Fruit fly (Drosophila melanogaster): Measurements from ENCODE around the gene CBP.

Gene CBP

dm6 chrX:7306538-7307477 lies 30.3 kb upstream of the CBP start:
- TF ChIP-seq CG7101 (tag; optimal IDR thresholded peaks at IDR 0.05) (peak; percentile 81), bab1 (GFP tag; optimal IDR thresholded peaks at IDR 0.05) (peak; percentile 27), toe (GFP tag; optimal IDR thresholded peaks at IDR 0.05) (peak; percentile 56), Hr96 (GFP tag; optimal IDR thresholded peaks at IDR 0.05) (peak; percentile 57), CG33017 (tag; optimal IDR thresholded peaks at IDR 0.05) (peak; percentile 49), kay (GFP tag; ENCODE audit: borderline replicate concordance) (peak; percentile 90), CG5204 (GFP tag; optimal IDR thresholded peaks at IDR 0.05) (peak; percentile 64), CG7045 (GFP tag; optimal IDR thresholded peaks at IDR 0.05) (peak; percentile 73), Clk (GFP tag; optimal IDR thresholded peaks at IDR 0.05) (peak; percentile 78), Mnt (GFP tag; optimal IDR thresholded peaks at IDR 0.05) (no peak), ovo (GFP tag; optimal IDR thresholded peaks at IDR 0.05) (peak; percentile 67), Crg-1 (GFP tag; optimal IDR thresholded peaks at IDR 0.05) (no peak), CG12768 (GFP tag; optimal IDR thresholded peaks at IDR 0.05) (peak; percentile 65), pad (GFP tag; optimal IDR thresholded peaks at IDR 0.05) (peak; percentile 57), cic (GFP tag; optimal IDR thresholded peaks at IDR 0.05) (peak; percentile 62), CG14711 (tag; optimal IDR thresholded peaks at IDR 0.05) (peak; percentile 76), tj (GFP tag; optimal IDR thresholded peaks at IDR 0.05) (peak; percentile 76), cnc (optimal IDR thresholded peaks at IDR 0.05) (no peak), CG11617 (GFP tag; optimal IDR thresholded peaks at IDR 0.05) (peak; percentile 92), CG1620 (GFP tag; optimal IDR thresholded peaks at IDR 0.05) (peak; percentile 60)

dm6 chrX:7307478-7308200 lies 29.5 kb upstream of the CBP start, which contains the start of gene brk:
Gene brk (plus strand): TSS chrX:7307939.
- no peak for TF ChIP-seq CG1620 (GFP tag; optimal IDR thresholded peaks at IDR 0.05)
- TF ChIP-seq tj (GFP tag; optimal IDR thresholded peaks at IDR 0.05) = peak; percentile 81
- TF ChIP-seq kay (GFP tag; ENCODE audit: borderline replicate concordance) = no peak
- TF ChIP-seq Clk (GFP tag; optimal IDR thresholded peaks at IDR 0.05) = peak; percentile 56
- peak; percentile 28 for TF ChIP-seq Hr96 (GFP tag; optimal IDR thresholded peaks at IDR 0.05)
- TF ChIP-seq cnc (optimal IDR thresholded peaks at IDR 0.05) = no peak
- TF ChIP-seq bab1 (GFP tag; optimal IDR thresholded peaks at IDR 0.05) = peak; percentile 71
- peak; percentile 24 for TF ChIP-seq pad (GFP tag; optimal IDR thresholded peaks at IDR 0.05)
- TF ChIP-seq ovo (GFP tag; optimal IDR thresholded peaks at IDR 0.05) = no peak
- no peak for TF ChIP-seq Crg-1 (GFP tag; optimal IDR thresholded peaks at IDR 0.05)
- TF ChIP-seq CG11617 (GFP tag; optimal IDR thresholded peaks at IDR 0.05) = no peak
- peak; percentile 77 for TF ChIP-seq cic (GFP tag; optimal IDR thresholded peaks at IDR 0.05)
- TF ChIP-seq CG12768 (GFP tag; optimal IDR thresholded peaks at IDR 0.05) = no peak
- TF ChIP-seq Mnt (GFP tag; optimal IDR thresholded peaks at IDR 0.05) = peak; percentile 73
- TF ChIP-seq toe (GFP tag; optimal IDR thresholded peaks at IDR 0.05) = no peak
- TF ChIP-seq CG33017 (tag; optimal IDR thresholded peaks at IDR 0.05) = no peak
- TF ChIP-seq CG7045 (GFP tag; optimal IDR thresholded peaks at IDR 0.05) = no peak

- no peak for TF ChIP-seq CG33017 (tag; optimal IDR thresholded peaks at IDR 0.05)
- no peak for TF ChIP-seq cnc (optimal IDR thresholded peaks at IDR 0.05)
- TF ChIP-seq Mnt (GFP tag; optimal IDR thresholded peaks at IDR 0.05) = no peak
- TF ChIP-seq CG5204 (GFP tag; optimal IDR thresholded peaks at IDR 0.05) = no peak
- no peak for TF ChIP-seq tj (GFP tag; optimal IDR thresholded peaks at IDR 0.05)
- TF ChIP-seq toe (GFP tag; optimal IDR thresholded peaks at IDR 0.05) = no peak
- no peak for TF ChIP-seq CG7045 (GFP tag; optimal IDR thresholded peaks at IDR 0.05)
- no peak for TF ChIP-seq bab1 (GFP tag; optimal IDR thresholded peaks at IDR 0.05)
- TF ChIP-seq cic (GFP tag; optimal IDR thresholded peaks at IDR 0.05) = no peak
- TF ChIP-seq pad (GFP tag; optimal IDR thresholded peaks at IDR 0.05) = no peak
- no peak for TF ChIP-seq ovo (GFP tag; optimal IDR thresholded peaks at IDR 0.05)
- TF ChIP-seq CG1620 (GFP tag; optimal IDR thresholded peaks at IDR 0.05) = no peak
- no peak for TF ChIP-seq CG14711 (tag; optimal IDR thresholded peaks at IDR 0.05)
- TF ChIP-seq CG7101 (tag; optimal IDR thresholded peaks at IDR 0.05) = no peak
- no peak for TF ChIP-seq kay (GFP tag; ENCODE audit: borderline replicate concordance)
- no peak for TF ChIP-seq Clk (GFP tag; optimal IDR thresholded peaks at IDR 0.05)
Observed at dm6 chrX:7308794-7309193, 28.4 kb upstream of the CBP start.

DNA sequence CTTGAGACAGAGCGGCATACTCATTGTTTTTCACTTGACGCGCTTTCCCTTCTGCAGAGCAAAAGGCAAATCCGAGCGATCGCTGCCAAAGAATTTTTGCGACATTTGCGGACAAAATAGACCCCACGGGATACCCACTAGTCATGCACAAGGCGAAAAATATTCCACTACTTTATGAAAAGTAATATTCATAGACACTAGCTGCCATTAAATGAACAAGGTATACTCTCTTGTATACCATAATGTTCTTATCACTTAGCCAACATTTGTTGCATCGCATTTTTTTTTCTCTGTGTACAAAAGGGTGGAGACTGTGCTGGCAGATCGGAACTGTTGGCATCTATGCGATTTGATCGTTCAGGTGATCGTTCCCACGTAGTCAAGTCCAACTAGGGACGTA lies 24.7 kb upstream of the CBP start:
- TF ChIP-seq kay (GFP tag; ENCODE audit: borderline replicate concordance) = no peak
- TF ChIP-seq CG33017 (tag; optimal IDR thresholded peaks at IDR 0.05) = no peak
- no peak for TF ChIP-seq tj (GFP tag; optimal IDR thresholded peaks at IDR 0.05)
- TF ChIP-seq CG7045 (GFP tag; optimal IDR thresholded peaks at IDR 0.05) = no peak
- no peak for TF ChIP-seq cnc (optimal IDR thresholded peaks at IDR 0.05)

dm6 chrX:7315925-7316650 lies 21.1 kb upstream of the CBP start:
- no peak for TF ChIP-seq cnc (optimal IDR thresholded peaks at IDR 0.05)
- TF ChIP-seq kay (GFP tag; ENCODE audit: borderline replicate concordance) = no peak
- TF ChIP-seq cic (GFP tag; optimal IDR thresholded peaks at IDR 0.05) = peak; percentile 54
